Fruit fly (Drosophila melanogaster) whole organism, embryonic: ENCODE measurements around the gene CG9676.

Experiments used
- ATbp ChIP-seq: fragments of 200-800 bp; sonication (Bioruptor generic); optimal IDR thresholded peaks from 2 replicates; lab custom pipeline; 2017; ENCODE audit warnings: missing biosample characterization, mild to moderate bottlenecking, missing genetic modification characterization, missing genetic modification reagents
- Awh ChIP-seq: fragments of 200-800 bp; sonication (Bioruptor generic); IDR thresholded peaks from 2 replicates; pipeline ENCODE4, ENCODE4 v1.3.6; 2022; ENCODE audit warnings: missing biosample characterization, missing genetic modification characterization
- CG31388 ChIP-seq: fragments of 200-800 bp; sonication (Bioruptor generic); optimal IDR thresholded peaks from 2 replicates; lab custom pipeline; 2016; ENCODE audit warnings: missing biosample characterization, missing genetic modification characterization
- CTCF ChIP-seq: fragments of 200-800 bp; sonication (Bioruptor generic); optimal IDR thresholded peaks from 2 replicates; lab custom pipeline; 2017; ENCODE audit warnings: missing biosample characterization, mild to moderate bottlenecking, missing genetic modification characterization, moderate library complexity
- ERR ChIP-seq: fragments of 200-800 bp; sonication (Bioruptor generic); optimal IDR thresholded peaks from 2 replicates; lab custom pipeline; 2016; ENCODE audit warnings: missing biosample characterization, missing genetic modification characterization
- Hr78 ChIP-seq, 2 experiments: fragments of 200-800 bp in 1 of 2; fragments of >200 bp in 1 of 2; sonication (Bioruptor generic) in 1 of 2; optimal IDR thresholded peaks; 2 replicates each; lab custom pipeline; 2017 to 2019; ENCODE audit warnings: missing biosample characterization in 2 of 2, missing genetic modification characterization in 2 of 2, mild to moderate bottlenecking in 1 of 2, moderate library complexity in 1 of 2
- MTF-1 ChIP-seq: fragments of 200-800 bp; sonication (Bioruptor generic); optimal IDR thresholded peaks from 2 replicates; lab custom pipeline; 2018; ENCODE audit warnings: missing biosample characterization, mild to moderate bottlenecking, missing genetic modification characterization, borderline replicate concordance
- Trl ChIP-seq, 3 experiments: fragments of >200 bp in 2 of 3; fragments of 200-800 bp in 1 of 3; sonication (Bioruptor generic) in 1 of 3; optimal IDR thresholded peaks; 2 replicates in 1 of 3; 3 replicates in 2 of 3; lab custom pipeline; 2016 to 2017; ENCODE audit warnings: missing biosample characterization in 1 of 3, missing genetic modification characterization in 1 of 3
- bab2 ChIP-seq: fragments of 200-800 bp; sonication (Bioruptor generic); optimal IDR thresholded peaks from 2 replicates; lab custom pipeline; 2016; ENCODE audit warnings: missing biosample characterization, missing genetic modification characterization
- fru ChIP-seq: fragments of >200 bp; optimal IDR thresholded peaks from 2 replicates; lab custom pipeline; 2017
- mam ChIP-seq: fragments of 200-800 bp; sonication (Bioruptor generic); optimal IDR thresholded peaks from 3 replicates; lab custom pipeline; 2016; ENCODE audit warnings: missing biosample characterization, missing genetic modification characterization
- toy ChIP-seq: fragments of 200-800 bp; sonication (Bioruptor generic); IDR thresholded peaks from 2 replicates; pipeline ENCODE4 v1.3.6; 2022; ENCODE audit warnings: missing biosample characterization, missing genetic modification characterization

CG9676 gene

dm6 chrX:16650078-16651063 lies 49.6 kb downstream of the CG9676 start (continued):
- TF ChIP-seq Awh (GFP tag; lab: Robert Waterston, UW) (no peak), Trl (optimal IDR thresholded peaks at IDR 0.05; lab: Kevin White, UChicago) (no peak), Trl (GFP tag; optimal IDR thresholded peaks at IDR 0.05; lab: Kevin White, UChicago) (peak; percentile 81), ATbp (peak; percentile 16), MTF-1 (peak; percentile 3), CG31388 (GFP tag; lab: Kevin White, UChicago) (no peak), Hr78 (GFP tag; optimal IDR thresholded peaks at IDR 0.05; lab: Kevin White, UChicago) (peak in 1 of 2 experiments; percentile 30), CTCF (GFP tag; lab: Kevin White, UChicago) (peak; percentile 22), fru (lab: Kevin White, UChicago) (no peak), toy (GFP tag; lab: Robert Waterston, UW) (no peak), bab2 (GFP tag; lab: Kevin White, UChicago) (peak; percentile 73), mam (GFP tag; lab: Kevin White, UChicago) (peak; percentile 70), ERR (GFP tag; lab: Kevin White, UChicago) (peak; percentile 70)
